Worm (Caenorhabditis elegans): ENCODE results near the gene prx-13.

DNA sequence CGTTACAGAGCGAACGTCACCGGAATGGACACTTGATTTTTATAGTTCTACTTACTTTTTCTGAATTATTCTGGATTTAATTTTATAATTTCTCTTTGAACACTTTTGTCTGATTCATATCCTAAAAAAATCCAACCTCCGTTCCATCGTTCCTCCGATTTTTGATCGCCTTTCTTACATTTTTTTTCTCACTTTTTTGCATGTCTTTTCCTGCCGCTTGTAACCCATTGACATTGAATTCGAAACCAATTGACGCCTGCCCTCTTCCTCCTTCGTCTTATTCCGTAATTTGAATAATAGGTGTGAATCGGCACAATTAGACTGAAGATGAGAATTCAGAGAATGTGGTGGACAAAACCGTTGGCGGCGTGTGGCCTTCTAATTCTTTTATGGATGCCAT, 6.2 kb downstream of the prx-13 start, which contains the start of gene skpo-3:
- TF ChIP-seq elt-3 (tag; optimal IDR thresholded peaks at IDR 0.05) = no peak
- no peak for TF ChIP-seq ama-1 (optimal IDR thresholded peaks at IDR 0.05)

Data from whole organism, L3 larva.